Fruit fly (Drosophila melanogaster): ENCODE results near the gene Klp3A.

- TF ChIP-seq psq (optimal IDR thresholded peaks at IDR 0.05): no peak
- no peak for TF ChIP-seq Sin3A (optimal IDR thresholded peaks at IDR 0.05)
- no peak for TF ChIP-seq insv (optimal IDR thresholded peaks at IDR 0.05)
- no peak for TF ChIP-seq Myc (optimal IDR thresholded peaks at IDR 0.05)
- TF ChIP-seq ttk (optimal IDR thresholded peaks at IDR 0.05): no peak
Measured at dm6 chrX:2589446-2590038, 14.3 kb downstream of the Klp3A start.

Data from Kc167 (cell line).